Worm (Caenorhabditis elegans) whole organism, mixed stage, embryonic: ENCODE measurements around the gene C44B11.4.

ENCODE experiments used
- M03D4.4 ChIP-seq: sonication (generic microtip); optimal IDR thresholded peaks from 2 replicates; lab custom pipeline; 2017; ENCODE audit warnings: mild to moderate bottlenecking, missing genetic modification characterization, missing compliant biosample characterization
- bed-3 ChIP-seq: fragments of 200-800 bp; sonication (Bioruptor generic); optimal IDR thresholded peaks from 3 replicates; lab custom pipeline; 2018; ENCODE audit warnings: mild to moderate bottlenecking, missing genetic modification characterization, moderate library complexity, missing compliant biosample characterization
- blmp-1 ChIP-seq: fragments of 150-350 bp; optimal IDR thresholded peaks from 2 replicates; lab custom pipeline; 2014; ENCODE audit warnings: missing biosample characterization, missing genetic modification characterization
- ceh-39 ChIP-seq: fragments of 150-350 bp; optimal IDR thresholded peaks from 2 replicates; lab custom pipeline; 2014; ENCODE audit warnings: missing biosample characterization, missing genetic modification characterization
- ceh-43 ChIP-seq: fragments of 200-800 bp; sonication (Bioruptor generic); optimal IDR thresholded peaks from 2 replicates; lab custom pipeline; 2018; ENCODE audit warnings: mild to moderate bottlenecking, missing genetic modification characterization, moderate library complexity, missing compliant biosample characterization
- ceh-83 ChIP-seq: fragments of 200-800 bp; sonication (Bioruptor generic); optimal IDR thresholded peaks from 2 replicates; lab custom pipeline; 2018; ENCODE audit warnings: mild to moderate bottlenecking, missing genetic modification characterization, missing compliant biosample characterization
- ces-1 ChIP-seq: fragments of 150-350 bp; optimal IDR thresholded peaks from 2 replicates; lab custom pipeline; 2014; ENCODE audit warnings: missing biosample characterization, missing genetic modification reagents, missing genetic modification characterization
- cnd-1 ChIP-seq: fragments of 200-800 bp; sonication (Bioruptor generic); optimal IDR thresholded peaks from 2 replicates; lab custom pipeline; 2018; ENCODE audit warnings: mild to moderate bottlenecking, missing genetic modification characterization, missing compliant biosample characterization
- drap-1 ChIP-seq: fragments of 200-800 bp; sonication (Bioruptor generic); optimal IDR thresholded peaks from 3 replicates; lab custom pipeline; 2018; ENCODE audit warnings: mild to moderate bottlenecking, missing genetic modification characterization, missing compliant biosample characterization
- elt-1 ChIP-seq: sonication (generic microtip); optimal IDR thresholded peaks from 2 replicates; lab custom pipeline; 2017; ENCODE audit warnings: missing genetic modification characterization, mild to moderate bottlenecking, missing compliant biosample characterization, antibody characterized with exemption, moderate library complexity, borderline replicate concordance; ENCODE audit not compliant: insufficient read depth
- elt-3 ChIP-seq: fragments of 150-350 bp; optimal IDR thresholded peaks from 2 replicates; lab custom pipeline; 2014; ENCODE audit warnings: missing biosample characterization, missing genetic modification characterization
- ham-2 ChIP-seq: fragments of 200-800 bp; sonication (Bioruptor generic); optimal IDR thresholded peaks from 2 replicates; lab custom pipeline; 2018; ENCODE audit warnings: mild to moderate bottlenecking, missing genetic modification characterization, missing compliant biosample characterization
- hlh-1 ChIP-seq: fragments of 150-350 bp; optimal IDR thresholded peaks from 2 replicates; lab custom pipeline; 2014; ENCODE audit warnings: missing biosample characterization, missing genetic modification reagents, missing genetic modification characterization
- lin-13 ChIP-seq: fragments of 150-350 bp; optimal IDR thresholded peaks from 2 replicates; lab custom pipeline; 2014; ENCODE audit warnings: missing biosample characterization, missing genetic modification characterization
- lin-32 ChIP-seq: fragments of 200-800 bp; sonication (Bioruptor generic); optimal IDR thresholded peaks from 2 replicates; lab custom pipeline; 2018; ENCODE audit warnings: mild to moderate bottlenecking, missing genetic modification characterization, missing compliant biosample characterization
- lsy-2 ChIP-seq: fragments of 150-350 bp; optimal IDR thresholded peaks from 2 replicates; lab custom pipeline; 2014; ENCODE audit warnings: missing biosample characterization, missing genetic modification characterization
- mab-5 ChIP-seq: fragments of 150-350 bp; optimal IDR thresholded peaks from 2 replicates; lab custom pipeline; 2014; ENCODE audit warnings: missing biosample characterization, missing genetic modification characterization
- mep-1 ChIP-seq: fragments of 150-350 bp; optimal IDR thresholded peaks from 2 replicates; lab custom pipeline; 2017; ENCODE audit warnings: missing biosample characterization, missing genetic modification reagents, missing genetic modification characterization, inconsistent platforms
- nhr-12 ChIP-seq: fragments of 150-350 bp; optimal IDR thresholded peaks from 2 replicates; lab custom pipeline; 2014; ENCODE audit warnings: missing biosample characterization, missing genetic modification characterization
- nhr-237 ChIP-seq: fragments of 150-350 bp; optimal IDR thresholded peaks from 2 replicates; lab custom pipeline; 2014; ENCODE audit warnings: missing biosample characterization, missing genetic modification characterization
- nhr-28 ChIP-seq: fragments of 150-350 bp; optimal IDR thresholded peaks from 2 replicates; lab custom pipeline; 2014; ENCODE audit warnings: missing biosample characterization, missing genetic modification characterization
- nhr-76 ChIP-seq: sonication (generic microtip); optimal IDR thresholded peaks from 2 replicates; lab custom pipeline; 2017; ENCODE audit warnings: missing biosample characterization, missing genetic modification characterization
- pha-4 ChIP-seq: fragments of 150-350 bp; optimal IDR thresholded peaks from 2 replicates; lab custom pipeline; 2018; ENCODE audit warnings: missing biosample characterization, missing genetic modification reagents, missing genetic modification characterization
- sem-2 ChIP-seq: fragments of 200-800 bp; sonication (Bioruptor generic); optimal IDR thresholded peaks from 2 replicates; lab custom pipeline; 2018; ENCODE audit warnings: mild to moderate bottlenecking, missing genetic modification characterization, missing compliant biosample characterization
- snpc-4 ChIP-seq: fragments of 150-350 bp; optimal IDR thresholded peaks from 2 replicates; lab custom pipeline; 2014; ENCODE audit warnings: missing biosample characterization, missing genetic modification characterization
- sptf-1 ChIP-seq: sonication (generic microtip); optimal IDR thresholded peaks from 2 replicates; lab custom pipeline; 2017; ENCODE audit warnings: mild to moderate bottlenecking, missing genetic modification characterization, moderate library complexity, missing compliant biosample characterization
- tbx-8 ChIP-seq: fragments of 200-800 bp; sonication (Bioruptor generic); optimal IDR thresholded peaks from 2 replicates; lab custom pipeline; 2018; ENCODE audit warnings: mild to moderate bottlenecking, missing genetic modification characterization, moderate library complexity, missing compliant biosample characterization
- unc-39 ChIP-seq: fragments of 150-350 bp; optimal IDR thresholded peaks from 2 replicates; lab custom pipeline; 2014; ENCODE audit warnings: missing biosample characterization, missing genetic modification characterization
- unc-62 ChIP-seq: fragments of 150-350 bp; optimal IDR thresholded peaks from 2 replicates; lab custom pipeline; 2014; ENCODE audit warnings: missing biosample characterization, missing genetic modification reagents, missing genetic modification characterization
- ztf-11 ChIP-seq: fragments of 150-350 bp; optimal IDR thresholded peaks from 2 replicates; lab custom pipeline; 2014; ENCODE audit warnings: missing biosample characterization, missing genetic modification characterization

Gene C44B11.4

DNA sequence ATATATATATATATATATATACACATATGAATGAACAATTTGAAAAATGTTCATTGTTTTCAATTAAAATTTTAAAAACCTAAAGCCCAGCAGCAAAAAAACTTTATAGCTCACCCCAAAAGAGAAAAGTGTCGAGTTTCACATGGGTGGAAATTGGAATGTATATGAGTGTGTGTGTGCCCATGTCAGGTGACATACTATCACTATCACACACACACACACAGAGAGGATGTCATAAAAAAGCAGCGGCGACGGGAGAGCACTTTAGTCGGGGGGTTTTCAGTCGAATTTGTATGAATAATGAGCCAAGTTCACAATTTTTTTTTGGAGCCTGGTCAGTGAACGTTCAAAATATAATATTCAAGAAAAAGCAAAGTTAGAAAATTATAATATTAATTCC is 23.6 kb downstream of the C44B11.4 start:
- TF ChIP-seq lin-32 (GFP tag; lab: Kevin White, UChicago) (no peak), blmp-1 (tag; lab: Kevin White, UChicago) (no peak), sptf-1 (tag; lab: Kevin White, UChicago) (no peak), snpc-4 (tag; lab: Kevin White, UChicago) (no peak), unc-39 (tag; lab: Kevin White, UChicago) (no peak), pha-4 (tag; lab: Kevin White, UChicago) (no peak), lin-13 (tag; lab: Kevin White, UChicago) (no peak), nhr-12 (tag; lab: Kevin White, UChicago) (no peak), unc-62 (GFP tag; lab: Kevin White, UChicago) (no peak), bed-3 (GFP tag; lab: Kevin White, UChicago) (no peak), ceh-83 (GFP tag; lab: Kevin White, UChicago) (no peak)

DNA sequence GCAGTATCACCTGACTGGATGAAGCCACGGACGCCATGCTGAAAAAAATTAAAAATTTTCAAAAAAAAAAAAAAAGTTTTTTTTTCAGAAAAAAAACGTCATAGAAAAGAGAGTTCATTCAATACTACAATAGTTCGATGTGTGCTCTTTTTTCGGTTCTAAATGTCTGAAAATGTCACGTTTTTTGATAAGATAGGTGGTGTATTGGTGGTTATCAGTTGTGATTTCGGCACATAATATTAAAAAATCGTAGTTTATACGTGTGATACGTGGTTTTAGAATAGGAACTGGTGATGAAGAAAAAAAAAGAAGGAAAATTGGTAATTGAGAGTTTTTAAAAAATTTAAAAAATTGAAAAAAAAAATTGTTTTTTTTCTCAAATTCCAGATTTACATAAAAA is 26.6 kb downstream of the C44B11.4 start:
- TF ChIP-seq sptf-1 (tag; lab: Kevin White, UChicago) (no peak), ceh-39 (tag; lab: Kevin White, UChicago) (no peak), drap-1 (no peak), nhr-76 (tag; lab: Kevin White, UChicago) (no peak), nhr-12 (tag; lab: Kevin White, UChicago) (no peak), tbx-8 (GFP tag; lab: Kevin White, UChicago) (no peak), nhr-237 (tag; lab: Kevin White, UChicago) (no peak), lin-13 (tag; lab: Kevin White, UChicago) (no peak), hlh-1 (tag; lab: Kevin White, UChicago) (no peak), elt-1 (tag; lab: Kevin White, UChicago) (no peak), elt-3 (no peak), mep-1 (tag; lab: Kevin White, UChicago) (no peak), cnd-1 (no peak), ceh-83 (GFP tag; lab: Kevin White, UChicago) (no peak), ces-1 (GFP tag; lab: Kevin White, UChicago) (no peak), bed-3 (GFP tag; lab: Kevin White, UChicago) (no peak), nhr-28 (tag; lab: Kevin White, UChicago) (no peak), snpc-4 (tag; lab: Kevin White, UChicago) (no peak), lin-32 (GFP tag; lab: Kevin White, UChicago) (no peak), blmp-1 (tag; lab: Kevin White, UChicago) (no peak)
- TF ChIP-seq, all 35 proteins: peak for 0

DNA sequence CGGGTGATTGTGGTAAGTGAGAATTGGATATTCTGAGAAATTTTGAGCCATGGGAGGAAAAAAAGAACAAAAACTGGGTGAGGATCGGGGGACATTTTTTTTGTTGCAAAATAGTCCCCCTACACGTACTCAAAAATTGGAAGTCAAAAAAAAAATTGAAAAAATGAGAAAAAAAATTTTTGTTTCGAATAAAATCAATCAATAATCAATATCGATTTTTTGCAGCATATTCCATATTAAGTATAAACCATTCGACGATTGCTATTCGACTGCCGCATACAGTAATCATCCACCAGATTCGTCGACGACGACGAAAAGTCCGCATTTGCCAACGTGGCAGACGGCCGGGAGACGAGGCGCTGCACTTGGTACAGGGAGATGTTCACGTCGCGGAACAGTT is 30.9 kb downstream of the C44B11.4 start:
- no peak for TF ChIP-seq lsy-2 (tag; lab: Kevin White, UChicago)

DNA sequence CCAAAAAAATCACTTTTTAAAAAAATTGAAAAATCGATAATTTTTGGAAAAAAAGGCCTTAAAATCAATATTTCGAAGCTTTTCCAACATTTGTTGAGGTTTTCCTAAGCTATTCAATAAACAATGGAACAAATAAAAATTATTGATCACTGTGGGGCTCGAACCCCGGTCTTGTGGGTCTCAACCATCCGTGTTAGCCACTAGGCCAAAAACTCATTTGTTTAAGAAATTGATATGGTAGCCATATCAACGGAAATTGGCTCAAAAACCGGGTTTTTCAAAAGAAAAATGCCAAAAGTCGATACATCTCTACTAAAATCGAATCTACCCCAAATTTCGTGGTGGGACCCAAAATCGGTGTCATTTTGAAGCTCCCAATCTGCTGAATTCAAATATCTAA is 31.6 kb downstream of the C44B11.4 start:
- TF ChIP-seq sem-2 (GFP tag; lab: Kevin White, UChicago) (no peak), ztf-11 (tag; lab: Kevin White, UChicago) (no peak), nhr-76 (tag; lab: Kevin White, UChicago) (no peak), lin-32 (GFP tag; lab: Kevin White, UChicago) (no peak), ceh-43 (GFP tag; lab: Kevin White, UChicago) (no peak), ceh-39 (tag; lab: Kevin White, UChicago) (no peak), mep-1 (tag; lab: Kevin White, UChicago) (no peak), bed-3 (GFP tag; lab: Kevin White, UChicago) (no peak), pha-4 (tag; lab: Kevin White, UChicago) (no peak)

DNA sequence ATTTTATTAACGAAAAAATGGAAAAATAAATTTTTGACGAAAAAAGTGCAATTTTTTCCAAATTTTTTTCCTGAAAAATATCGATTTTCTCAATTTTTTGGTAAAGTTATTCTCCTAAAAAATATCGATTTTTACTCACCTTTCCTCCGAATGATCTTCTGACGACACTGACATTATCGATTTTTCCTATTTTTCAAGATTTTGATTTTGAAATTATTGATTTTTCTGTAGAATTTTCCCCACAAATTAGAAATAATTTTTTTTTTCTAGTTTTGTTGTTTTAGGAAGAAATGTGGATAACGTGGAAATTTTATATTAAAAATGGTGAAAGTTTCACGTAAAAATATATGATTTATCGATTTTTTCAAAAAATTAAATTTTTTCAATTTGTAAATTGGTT is 32.0 kb downstream of the C44B11.4 start:
- TF ChIP-seq elt-1 (tag; lab: Kevin White, UChicago) (no peak), ceh-43 (GFP tag; lab: Kevin White, UChicago) (no peak), elt-3 (no peak), tbx-8 (GFP tag; lab: Kevin White, UChicago) (no peak), snpc-4 (tag; lab: Kevin White, UChicago) (no peak), M03D4.4 (tag; lab: Kevin White, UChicago) (no peak), sptf-1 (tag; lab: Kevin White, UChicago) (no peak), lsy-2 (tag; lab: Kevin White, UChicago) (no peak), hlh-1 (tag; lab: Kevin White, UChicago) (no peak), drap-1 (no peak), ceh-39 (tag; lab: Kevin White, UChicago) (no peak), unc-62 (GFP tag; lab: Kevin White, UChicago) (no peak), mab-5 (tag; lab: Kevin White, UChicago) (no peak), ceh-83 (GFP tag; lab: Kevin White, UChicago) (no peak), ham-2 (no peak), pha-4 (tag; lab: Kevin White, UChicago) (no peak), lin-13 (tag; lab: Kevin White, UChicago) (no peak), cnd-1 (no peak)
